Fruit fly (Drosophila melanogaster) whole organism, prepupa: ENCODE results near the gene Swip-1.

Experiments used
- Blimp-1 ChIP-seq: fragments of 200-800 bp; sonication (Bioruptor generic); optimal IDR thresholded peaks from 3 replicates; lab custom pipeline; 2017; ENCODE audit warnings: missing biosample characterization, missing genetic modification characterization, mild to moderate bottlenecking, moderate library complexity, missing genetic modification reagents
- CG10631 ChIP-seq: fragments of 200-800 bp; sonication (Bioruptor generic); optimal IDR thresholded peaks from 2 replicates; lab custom pipeline; 2016; ENCODE audit warnings: missing biosample characterization, missing genetic modification characterization
- CG10669 ChIP-seq: fragments of 200-800 bp; sonication (Bioruptor generic); optimal IDR thresholded peaks from 3 replicates; lab custom pipeline; 2018; ENCODE audit warnings: missing biosample characterization, mild to moderate bottlenecking, missing genetic modification characterization, moderate library complexity
- CG11294 ChIP-seq: fragments of 200-800 bp; sonication (Bioruptor generic); IDR thresholded peaks from 2 replicates; pipeline ENCODE4 v1.3.6; 2022; ENCODE audit warnings: missing biosample characterization, missing genetic modification characterization
- CG15336 ChIP-seq: fragments of 200-800 bp; sonication (Bioruptor generic); IDR thresholded peaks from 2 replicates; pipeline ENCODE4 v1.3.6; 2022; ENCODE audit warnings: missing biosample characterization, missing genetic modification characterization
- CG1621 ChIP-seq: fragments of 200-800 bp; sonication (Bioruptor generic); optimal IDR thresholded peaks from 3 replicates; lab custom pipeline; 2018; ENCODE audit warnings: missing biosample characterization, mild to moderate bottlenecking, missing genetic modification characterization
- CG16779 ChIP-seq: fragments of 200-800 bp; sonication (Bioruptor generic); optimal IDR thresholded peaks from 3 replicates; lab custom pipeline; 2017; ENCODE audit warnings: missing biosample characterization, mild to moderate bottlenecking, missing genetic modification characterization
- CG31627 ChIP-seq: fragments of 200-800 bp; sonication (Bioruptor generic); optimal IDR thresholded peaks from 3 replicates; lab custom pipeline; 2016; ENCODE audit warnings: missing biosample characterization, missing genetic modification characterization
- CG32006 ChIP-seq: fragments of 200-800 bp; sonication (Bioruptor generic); optimal IDR thresholded peaks from 3 replicates; lab custom pipeline; 2017; ENCODE audit warnings: missing biosample characterization, mild to moderate bottlenecking, missing genetic modification characterization
- CG34406 ChIP-seq: fragments of 200-800 bp; sonication (Bioruptor generic); optimal IDR thresholded peaks from 3 replicates; lab custom pipeline; 2016; ENCODE audit warnings: missing biosample characterization, missing genetic modification characterization
- CG3919 ChIP-seq: fragments of 200-800 bp; sonication (Bioruptor generic); optimal IDR thresholded peaks from 3 replicates; lab custom pipeline; 2016; ENCODE audit warnings: missing biosample characterization, missing genetic modification characterization
- CG4318 ChIP-seq: fragments of 200-800 bp; sonication (Bioruptor generic); optimal IDR thresholded peaks from 3 replicates; lab custom pipeline; 2017; ENCODE audit warnings: missing biosample characterization, mild to moderate bottlenecking, missing genetic modification characterization
- CG6163 ChIP-seq: fragments of 200-800 bp; sonication (Bioruptor generic); IDR thresholded peaks from 3 replicates; pipeline ENCODE4 v1.3.6; 2022; ENCODE audit warnings: missing biosample characterization, missing genetic modification characterization
- CG6276 ChIP-seq: fragments of 200-800 bp; sonication (Bioruptor generic); optimal IDR thresholded peaks from 2 replicates; lab custom pipeline; 2017; ENCODE audit warnings: missing biosample characterization, mild to moderate bottlenecking, missing genetic modification characterization
- CG6792 ChIP-seq: fragments of 200-800 bp; sonication (Bioruptor generic); optimal IDR thresholded peaks from 3 replicates; lab custom pipeline; 2016; ENCODE audit warnings: missing biosample characterization, missing genetic modification characterization
- CG6808 ChIP-seq: fragments of 200-800 bp; sonication (Bioruptor generic); optimal IDR thresholded peaks from 3 replicates; lab custom pipeline; 2017; ENCODE audit warnings: missing biosample characterization, missing genetic modification characterization, mild to moderate bottlenecking, moderate library complexity, missing genetic modification reagents
- CG6854 ChIP-seq: fragments of 200-800 bp; sonication (Bioruptor generic); optimal IDR thresholded peaks from 2 replicates; lab custom pipeline; 2017; ENCODE audit warnings: missing biosample characterization, mild to moderate bottlenecking, missing genetic modification characterization
- CG7368 ChIP-seq: fragments of 200-800 bp; sonication (Bioruptor generic); optimal IDR thresholded peaks from 3 replicates; lab custom pipeline; 2016; ENCODE audit warnings: missing biosample characterization, missing genetic modification characterization
- CG8119 ChIP-seq: fragments of 200-800 bp; sonication (Bioruptor generic); IDR thresholded peaks from 3 replicates; pipeline ENCODE4 v1.3.6; 2022; ENCODE audit warnings: missing biosample characterization, missing genetic modification characterization
- CG8319 ChIP-seq: fragments of 200-800 bp; sonication (Bioruptor generic); optimal IDR thresholded peaks from 3 replicates; lab custom pipeline; 2016; ENCODE audit warnings: missing biosample characterization, missing genetic modification characterization
- CG8632 ChIP-seq: fragments of 200-800 bp; sonication (Bioruptor generic); optimal IDR thresholded peaks from 3 replicates; lab custom pipeline; 2016; ENCODE audit warnings: missing biosample characterization, missing genetic modification characterization
- CG9139 ChIP-seq: fragments of 200-800 bp; sonication (Bioruptor generic); optimal IDR thresholded peaks from 3 replicates; lab custom pipeline; 2017; ENCODE audit warnings: missing biosample characterization, mild to moderate bottlenecking, missing genetic modification characterization
- Eip75B ChIP-seq: fragments of 200-800 bp; sonication (Bioruptor generic); optimal IDR thresholded peaks from 3 replicates; lab custom pipeline; 2016; ENCODE audit warnings: missing biosample characterization, missing genetic modification characterization
- Ets21C ChIP-seq: fragments of 200-800 bp; sonication (Bioruptor generic); optimal IDR thresholded peaks from 3 replicates; lab custom pipeline; 2016; ENCODE audit warnings: missing biosample characterization, missing genetic modification characterization
- Ets96B ChIP-seq: fragments of 200-800 bp; optimal IDR thresholded peaks from 2 replicates; lab custom pipeline; 2019; ENCODE audit warnings: missing biosample characterization, mild to moderate bottlenecking, missing genetic modification characterization, moderate library complexity
- Hr38 ChIP-seq: sonication (Bioruptor generic); optimal IDR thresholded peaks from 2 replicates; lab custom pipeline; 2016; ENCODE audit warnings: missing biosample characterization, missing genetic modification characterization
- Hr39 ChIP-seq: fragments of 200-800 bp; sonication (Bioruptor generic); optimal IDR thresholded peaks from 2 replicates; lab custom pipeline; 2016; ENCODE audit warnings: missing biosample characterization, missing genetic modification characterization
- Lpt ChIP-seq: fragments of 200-800 bp; sonication (Bioruptor generic); optimal IDR thresholded peaks from 3 replicates; lab custom pipeline; 2016; ENCODE audit warnings: missing biosample characterization, missing genetic modification characterization
- Met ChIP-seq: fragments of 200-800 bp; sonication (Bioruptor generic); optimal IDR thresholded peaks from 3 replicates; lab custom pipeline; 2016; ENCODE audit warnings: missing biosample characterization, missing genetic modification characterization
- OdsH ChIP-seq: fragments of 200-800 bp; sonication (Bioruptor generic); optimal IDR thresholded peaks from 3 replicates; lab custom pipeline; 2016; ENCODE audit warnings: missing biosample characterization, missing genetic modification characterization
- Smox ChIP-seq: fragments of 200-800 bp; sonication (Bioruptor generic); optimal IDR thresholded peaks from 3 replicates; lab custom pipeline; 2016; ENCODE audit warnings: missing biosample characterization, missing genetic modification characterization
- Sox102F ChIP-seq: fragments of 200-800 bp; sonication (Bioruptor generic); optimal IDR thresholded peaks from 2 replicates; lab custom pipeline; 2016; ENCODE audit warnings: missing biosample characterization, mild to moderate bottlenecking, missing genetic modification characterization
- Sox14 ChIP-seq: fragments of 200-800 bp; sonication (Bioruptor generic); optimal IDR thresholded peaks from 3 replicates; lab custom pipeline; 2016; ENCODE audit warnings: missing biosample characterization, missing genetic modification characterization
- achi ChIP-seq: fragments of 200-800 bp; sonication (Bioruptor generic); optimal IDR thresholded peaks from 3 replicates; lab custom pipeline; 2016; ENCODE audit warnings: missing biosample characterization, missing genetic modification characterization
- acj6 ChIP-seq: fragments of 200-800 bp; sonication (Bioruptor generic); optimal IDR thresholded peaks from 3 replicates; lab custom pipeline; 2016; ENCODE audit warnings: missing biosample characterization, missing genetic modification characterization
- cyc ChIP-seq: fragments of 200-800 bp; sonication (Bioruptor generic); optimal IDR thresholded peaks from 3 replicates; lab custom pipeline; 2016; ENCODE audit warnings: missing biosample characterization, missing genetic modification characterization
- dac ChIP-seq: fragments of 200-800 bp; sonication (Bioruptor generic); optimal IDR thresholded peaks from 2 replicates; lab custom pipeline; 2017; ENCODE audit warnings: missing biosample characterization, mild to moderate bottlenecking, missing genetic modification characterization
- dsx ChIP-seq: fragments of 200-800 bp; optimal IDR thresholded peaks from 3 replicates; lab custom pipeline; 2019; ENCODE audit warnings: missing biosample characterization, mild to moderate bottlenecking, missing genetic modification characterization, moderate library complexity; ENCODE audit not compliant: poor library complexity, severe bottlenecking
- eg ChIP-seq: fragments of 200-800 bp; sonication (Bioruptor generic); IDR thresholded peaks from 3 replicates; pipeline ENCODE4 v1.3.6; 2022; ENCODE audit warnings: missing biosample characterization, missing genetic modification characterization
- esn ChIP-seq: fragments of 200-800 bp; sonication (Bioruptor generic); optimal IDR thresholded peaks from 2 replicates; lab custom pipeline; 2016; ENCODE audit warnings: missing biosample characterization, mild to moderate bottlenecking, missing genetic modification characterization, moderate library complexity
- fd85E ChIP-seq: fragments of 200-800 bp; sonication (Bioruptor generic); optimal IDR thresholded peaks from 3 replicates; lab custom pipeline; 2016; ENCODE audit warnings: missing biosample characterization, missing genetic modification characterization
- fkh ChIP-seq: fragments of 200-800 bp; sonication (Bioruptor generic); optimal IDR thresholded peaks from 3 replicates; lab custom pipeline; 2017; ENCODE audit warnings: missing biosample characterization, mild to moderate bottlenecking, missing genetic modification characterization, moderate library complexity
- lz ChIP-seq: fragments of 200-800 bp; sonication (Bioruptor generic); optimal IDR thresholded peaks from 3 replicates; lab custom pipeline; 2016; ENCODE audit warnings: missing biosample characterization, missing genetic modification characterization
- net ChIP-seq: fragments of 200-800 bp; sonication (Bioruptor generic); optimal IDR thresholded peaks from 3 replicates; lab custom pipeline; 2016; ENCODE audit warnings: missing biosample characterization, missing genetic modification characterization
- pdm3 ChIP-seq: fragments of 200-800 bp; sonication (Bioruptor generic); optimal IDR thresholded peaks from 3 replicates; lab custom pipeline; 2016; ENCODE audit warnings: missing biosample characterization, missing genetic modification characterization
- salr ChIP-seq, 2 experiments: fragments of 200-800 bp; sonication (Bioruptor generic); optimal IDR thresholded peaks; 3 replicates each; lab custom pipeline; 2016 to 2018; ENCODE audit warnings: missing biosample characterization in 2 of 2, missing genetic modification characterization in 2 of 2, mild to moderate bottlenecking in 1 of 2
- ss ChIP-seq, 2 experiments: fragments of 200-800 bp; sonication (Bioruptor generic); optimal IDR thresholded peaks; 2 replicates in 1 of 2; 3 replicates in 1 of 2; lab custom pipeline; 2017 to 2018; ENCODE audit warnings: mild to moderate bottlenecking in 2 of 2, missing biosample characterization in 2 of 2, missing genetic modification characterization in 2 of 2, moderate library complexity in 1 of 2
- topi ChIP-seq: fragments of 200-800 bp; sonication (Bioruptor generic); optimal IDR thresholded peaks from 3 replicates; lab custom pipeline; 2016; ENCODE audit warnings: missing biosample characterization, missing genetic modification characterization

The Swip-1 gene

DNA sequence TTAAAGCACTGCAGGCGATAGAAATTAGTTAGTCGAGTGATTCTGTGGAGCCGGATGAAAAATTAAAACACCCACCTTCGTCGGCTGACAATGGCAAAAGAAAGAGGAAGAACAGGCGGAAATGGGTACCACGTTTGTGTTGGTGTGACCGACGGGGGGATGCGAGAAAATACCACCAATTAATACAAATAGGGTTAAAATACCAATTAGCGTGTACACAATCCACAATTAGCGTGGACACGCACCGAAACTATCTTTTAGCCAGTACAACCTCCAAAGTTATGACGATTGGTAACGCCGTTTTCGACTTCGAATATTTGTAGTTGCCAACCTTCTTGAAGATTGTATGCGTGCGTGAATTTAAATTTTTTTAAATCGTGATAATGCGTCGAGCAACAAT is 22.1 kb upstream of the Swip-1 start, which contains the start of gene RpL30 (continued):
- TF ChIP-seq CG31627 (GFP tag; lab: Kevin White, UChicago) (peak; percentile 70), net (GFP tag; lab: Kevin White, UChicago) (peak; percentile 90), salr (GFP tag; optimal IDR thresholded peaks at IDR 0.05; lab: Kevin White, UChicago) (peak in 1 of 2 experiments; percentile 84), Hr39 (GFP tag; lab: Kevin White, UChicago) (peak; percentile 65), Smox (GFP tag; lab: Kevin White, UChicago) (peak; percentile 62), CG16779 (tag; lab: Kevin White, UChicago) (peak; percentile 85), dsx (GFP tag; lab: Kevin White, UChicago) (peak; percentile 72), Blimp-1 (GFP tag; lab: Kevin White, UChicago) (peak; percentile 54), Sox102F (GFP tag; lab: Kevin White, UChicago) (peak; percentile 86), topi (GFP tag; lab: Kevin White, UChicago) (peak; percentile 84), ss (GFP tag; optimal IDR thresholded peaks at IDR 0.05; lab: Kevin White, UChicago) (peak; percentile 88 to 89), CG6163 (peak; percentile 91), fd85E (GFP tag; lab: Kevin White, UChicago) (peak; percentile 90), CG7368 (GFP tag; lab: Kevin White, UChicago) (peak; percentile 69), CG6276 (GFP tag; lab: Kevin White, UChicago) (peak; percentile 39), acj6 (peak; percentile 48), Ets21C (peak; percentile 31), CG32006 (GFP tag; lab: Kevin White, UChicago) (peak; percentile 37), lz (GFP tag; lab: Kevin White, UChicago) (peak; percentile 82), Eip75B (GFP tag; lab: Kevin White, UChicago) (peak; percentile 83), dac (GFP tag; lab: Kevin White, UChicago) (peak; percentile 60), pdm3 (GFP tag; lab: Kevin White, UChicago) (peak; percentile 70), CG8632 (GFP tag; lab: Kevin White, UChicago) (peak; percentile 61), esn (GFP tag; lab: Kevin White, UChicago) (peak; percentile 87), CG4318 (GFP tag; lab: Kevin White, UChicago) (no peak), CG6854 (GFP tag; lab: Kevin White, UChicago) (peak; percentile 98), Ets96B (tag; lab: Kevin White, UChicago) (peak; percentile 60), Sox14 (GFP tag; lab: Kevin White, UChicago) (peak; percentile 81), CG11294 (peak; percentile 56), CG6792 (GFP tag; lab: Kevin White, UChicago) (peak; percentile 69), Met (GFP tag; lab: Kevin White, UChicago) (peak; percentile 85), CG10669 (GFP tag; lab: Kevin White, UChicago) (peak; percentile 48), Hr38 (no peak), achi (GFP tag; lab: Kevin White, UChicago) (peak; percentile 80), fkh (GFP tag; lab: Kevin White, UChicago) (peak; percentile 79), CG3919 (GFP tag; lab: Kevin White, UChicago) (peak; percentile 91), cyc (GFP tag; lab: Kevin White, UChicago) (peak; percentile 77), OdsH (GFP tag; lab: Kevin White, UChicago) (peak; percentile 62)

DNA sequence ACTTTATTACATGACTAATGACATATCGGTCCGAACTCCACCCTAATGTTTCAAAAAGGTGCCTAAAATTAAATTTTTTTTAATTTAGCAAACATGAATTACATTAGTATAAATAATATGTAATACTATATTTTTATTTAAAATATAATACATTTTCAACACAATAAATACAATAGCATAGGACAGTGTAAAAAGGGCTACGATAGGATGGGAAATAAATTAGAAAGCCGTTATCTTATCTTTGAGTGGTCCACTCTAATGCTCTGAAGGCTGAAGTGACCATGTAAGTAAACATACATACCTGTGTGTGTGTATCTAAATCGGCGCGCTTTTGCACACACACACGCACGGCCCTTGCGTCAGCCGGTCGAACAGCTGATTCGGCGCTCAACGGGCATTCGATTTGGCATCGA is 15.9 kb upstream of the Swip-1 start, which contains the start of gene CG31793:
TSS of gene CG31793 (plus strand) at position 409 of the 413 bp plus-strand sequence.
- TF ChIP-seq CG10631 (GFP tag; lab: Kevin White, UChicago) (peak; percentile 49), CG4318 (GFP tag; lab: Kevin White, UChicago) (no peak), CG6808 (GFP tag; lab: Kevin White, UChicago) (peak; percentile 40), Sox102F (GFP tag; lab: Kevin White, UChicago) (no peak), CG8319 (no peak), CG16779 (tag; lab: Kevin White, UChicago) (peak; percentile 22), fkh (GFP tag; lab: Kevin White, UChicago) (peak; percentile 76), lz (GFP tag; lab: Kevin White, UChicago) (peak; percentile 26), CG34406 (peak; percentile 57), Hr39 (GFP tag; lab: Kevin White, UChicago) (no peak), CG1621 (tag; lab: Kevin White, UChicago) (no peak), CG15336 (GFP tag; lab: Robert Waterston, UW) (peak; percentile 82), CG6276 (GFP tag; lab: Kevin White, UChicago) (peak; percentile 76), CG8632 (GFP tag; lab: Kevin White, UChicago) (peak; percentile 42), topi (GFP tag; lab: Kevin White, UChicago) (peak; percentile 34), net (GFP tag; lab: Kevin White, UChicago) (peak; percentile 63), CG8119 (GFP tag; lab: Robert Waterston, UW) (peak; percentile 80), CG10669 (GFP tag; lab: Kevin White, UChicago) (peak; percentile 35), CG9139 (peak; percentile 45), Lpt (GFP tag; lab: Kevin White, UChicago) (peak; percentile 28), CG6163 (no peak; the same call in 1 of the 3 replicates), eg (GFP tag; lab: Robert Waterston, UW) (peak; percentile 79), Ets96B (tag; lab: Kevin White, UChicago) (peak; percentile 60)
